Worm (Caenorhabditis elegans): ENCODE data around the gene bath-2.
A peak's percentile ranks its signal among the peaks of the same experiment; 100 is the strongest.

Gene bath-2

DNA sequence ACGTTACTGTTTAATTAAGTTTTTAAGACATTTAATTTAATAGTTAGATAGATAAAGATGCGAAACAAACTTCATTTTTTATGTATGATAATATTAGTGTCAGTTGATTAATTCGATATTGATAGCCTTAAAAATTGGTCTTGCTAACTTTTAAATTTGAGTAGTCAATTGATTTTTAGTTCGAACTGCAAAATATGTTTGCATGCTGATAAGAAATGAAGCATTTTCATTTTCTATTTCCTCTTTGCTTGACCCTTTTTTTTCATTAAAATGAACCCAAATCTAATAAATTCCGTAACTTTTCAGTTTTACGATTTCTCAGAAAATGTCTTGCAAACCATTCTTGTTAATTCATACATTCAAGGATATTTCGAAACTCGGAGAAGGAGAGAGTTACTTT, 17.5 kb downstream of the bath-2 start, which contains the start of gene math-22:
math-22 (plus strand) TSS at position 301 of the 400 bp plus-strand sequence.
- TF ChIP-seq pqm-1 (tag; optimal IDR thresholded peaks at IDR 0.05) (peak; percentile 19), lin-1 (GFP tag; IDR thresholded peaks at IDR 0.05) (no peak)

DNA sequence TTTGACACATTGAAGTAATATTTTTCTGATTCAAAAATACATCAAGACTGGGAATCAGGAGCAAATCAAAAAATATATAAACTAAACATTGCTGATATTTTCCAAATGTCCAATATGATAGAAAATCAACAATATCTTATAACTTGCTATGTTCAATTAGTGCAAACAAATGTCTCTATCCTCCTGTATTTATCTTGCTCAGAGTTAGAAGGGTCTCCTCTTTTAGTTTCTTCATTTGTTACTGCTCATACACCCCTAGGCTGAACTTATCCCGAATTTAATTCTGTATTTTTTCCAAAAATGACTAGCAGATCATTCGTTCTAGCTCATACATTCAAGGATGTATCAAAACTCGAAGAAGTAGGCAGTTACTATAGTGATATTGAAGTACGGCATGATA, 20.6 kb downstream of the bath-2 start, which contains the start of gene math-23:
math-23 (plus strand) TSS at position 301 of the 400 bp plus-strand sequence.
- TF ChIP-seq jun-1 (tag; optimal IDR thresholded peaks at IDR 0.05) (no peak), ama-1 (optimal IDR thresholded peaks at IDR 0.05) (no peak), madf-9 (GFP tag; conservative IDR thresholded peaks at IDR 0.05) (no peak), zip-11 (GFP tag; IDR thresholded peaks at IDR 0.05) (no peak), spr-3 (GFP tag; optimal IDR thresholded peaks at IDR 0.05) (no peak), ceh-44 (GFP tag; IDR thresholded peaks at IDR 0.05) (no peak)

DNA sequence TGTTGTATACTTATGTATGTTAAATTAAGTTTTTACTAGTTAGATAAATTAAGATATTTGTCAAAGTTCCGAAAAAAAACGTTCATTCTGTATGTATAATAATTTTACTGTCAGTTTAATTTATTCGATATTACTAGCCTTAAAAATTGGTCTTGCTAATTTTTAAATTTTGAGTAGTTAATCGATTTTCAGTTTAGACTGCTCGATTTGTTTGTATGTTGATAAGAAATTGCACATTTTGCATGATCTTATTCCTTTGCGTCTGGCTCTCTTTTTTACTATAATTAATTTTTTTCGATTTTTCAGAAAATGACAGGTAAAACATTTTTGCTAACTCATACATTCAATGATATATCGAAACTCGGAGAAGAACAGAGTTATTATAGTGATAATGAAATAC, 22.6 kb downstream of the bath-2 start, which contains the start of gene math-24:
math-24 (plus strand) TSS at position 301 of the 400 bp plus-strand sequence.
- TF ChIP-seq daf-8 (GFP tag; IDR thresholded peaks at IDR 0.05) (no peak), ceh-28 (tag; optimal IDR thresholded peaks at IDR 0.05) (no peak), skn-1 (tag; optimal IDR thresholded peaks at IDR 0.05) (no peak), lin-29 (GFP tag; IDR thresholded peaks at IDR 0.05) (no peak), zfp-3 (GFP tag; conservative IDR thresholded peaks at IDR 0.05) (no peak)

DNA sequence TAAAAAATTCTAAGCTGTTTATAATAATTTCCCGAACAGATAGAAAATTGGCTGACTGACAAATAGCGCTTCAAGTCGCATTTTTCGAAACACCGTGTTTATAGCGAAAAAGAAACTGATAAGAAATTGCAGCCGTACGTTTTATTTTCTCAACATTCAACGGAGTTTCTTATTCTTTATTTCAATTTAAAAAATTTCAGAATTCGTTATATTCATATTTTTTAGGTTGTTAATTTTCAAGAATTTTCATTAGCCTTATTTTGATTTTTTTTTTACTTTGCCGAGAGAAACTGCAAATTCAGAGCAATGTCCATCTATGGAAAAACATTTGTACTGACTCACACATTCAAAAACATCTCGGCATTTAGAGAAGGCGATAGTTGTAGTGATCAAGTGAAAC, 24.6 kb downstream of the bath-2 start, which contains the start of gene C46F9.6:
C46F9.6 (plus strand) TSS at position 301 of the 400 bp plus-strand sequence.
- TF ChIP-seq mep-1 (tag; optimal IDR thresholded peaks at IDR 0.05) (no peak), ceh-62 (tag; optimal IDR thresholded peaks at IDR 0.05) (no peak), F10B5.3 (tag; optimal IDR thresholded peaks at IDR 0.05) (no peak), pqm-1 (tag; optimal IDR thresholded peaks at IDR 0.05) (peak; percentile 8), daf-16 (GFP tag; optimal IDR thresholded peaks at IDR 0.05) (no peak), daf-16 (tag; optimal IDR thresholded peaks at IDR 0.05) (peak; percentile 60), unc-62 (GFP tag; optimal IDR thresholded peaks at IDR 0.05 in 1 of 2) (peak in 1 of 2 experiments; percentile 30), unc-62 (tag; optimal IDR thresholded peaks at IDR 0.05) (no peak), Y75B8A.6 (GFP tag; IDR thresholded peaks at IDR 0.05) (no peak), nhr-25 (tag; optimal IDR thresholded peaks at IDR 0.05; ENCODE audit: borderline replicate concordance, insufficient read depth) (no peak), ZK546.5 (tag; optimal IDR thresholded peaks at IDR 0.05) (no peak)

DNA sequence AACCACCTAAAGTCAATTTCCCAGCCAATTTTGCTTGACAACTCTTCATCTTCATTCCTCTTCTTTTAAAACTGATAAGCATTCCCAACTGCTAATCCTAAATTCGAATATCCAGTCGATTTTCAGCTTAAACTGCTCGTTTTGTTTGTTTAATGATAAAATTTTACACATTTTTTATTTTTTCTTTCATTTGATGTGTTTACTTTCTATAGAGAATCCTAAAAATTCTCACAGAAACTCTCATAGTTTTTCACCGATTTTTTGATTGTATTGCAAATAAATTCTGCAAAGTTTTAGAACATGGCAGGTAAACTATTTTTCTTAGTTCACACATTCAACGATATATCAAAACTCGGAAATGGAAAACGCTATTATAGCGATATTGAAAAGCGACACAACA, 26.8 kb downstream of the bath-2 start, which contains the start of gene math-25:
math-25 (plus strand) TSS at position 301 of the 400 bp plus-strand sequence.
- TF ChIP-seq mdt-29 (GFP tag; IDR thresholded peaks at IDR 0.05) (no peak), ceh-62 (tag; optimal IDR thresholded peaks at IDR 0.05) (no peak), madf-9 (GFP tag; conservative IDR thresholded peaks at IDR 0.05) (no peak), T20F7.1 (GFP tag; optimal IDR thresholded peaks at IDR 0.05) (no peak), ztf-11 (tag; optimal IDR thresholded peaks at IDR 0.05) (no peak)

DNA sequence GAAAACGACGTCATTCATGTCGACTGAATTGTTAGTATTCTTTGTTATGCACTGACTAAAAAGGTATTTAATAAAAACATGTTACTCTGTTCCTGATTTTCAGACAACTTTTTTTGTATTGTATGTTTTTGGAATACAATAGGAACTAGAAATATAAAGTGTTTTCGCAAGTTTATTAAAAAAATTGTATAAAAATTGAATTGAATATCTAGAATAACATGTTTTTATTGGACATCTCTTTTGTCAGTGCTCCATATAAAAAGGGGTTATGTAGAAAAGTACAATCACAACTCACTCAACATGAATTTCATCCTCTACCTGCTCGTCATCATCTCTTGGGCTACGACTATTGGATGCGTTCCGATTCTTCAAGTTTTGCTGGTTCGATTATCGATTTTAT, 27.3 kb downstream of the bath-2 start, which contains the start of gene C46F9.5:
C46F9.5 (plus strand) TSS at position 301 of the 400 bp plus-strand sequence.
- TF ChIP-seq zip-11 (GFP tag; IDR thresholded peaks at IDR 0.05) = no peak
- TF ChIP-seq daf-16 (GFP tag; optimal IDR thresholded peaks at IDR 0.05) = no peak
- TF ChIP-seq daf-16 (tag; optimal IDR thresholded peaks at IDR 0.05) = no peak
- no peak for TF ChIP-seq aha-1 (tag)
- no peak for TF ChIP-seq nhr-25 (tag; optimal IDR thresholded peaks at IDR 0.05; ENCODE audit: borderline replicate concordance, insufficient read depth)
- no peak for TF ChIP-seq nhr-10 (tag; optimal IDR thresholded peaks at IDR 0.05)
- no peak for TF ChIP-seq pha-4 (GFP tag; IDR thresholded peaks at IDR 0.05)
- no peak for TF ChIP-seq pha-4 (tag; optimal IDR thresholded peaks at IDR 0.05)
- TF ChIP-seq tra-1 (GFP tag; IDR thresholded peaks at IDR 0.05) = no peak
- TF ChIP-seq zag-1 (tag; optimal IDR thresholded peaks at IDR 0.05) = no peak
- TF ChIP-seq hlh-11 (tag; optimal IDR thresholded peaks at IDR 0.05) = no peak
- TF ChIP-seq mep-1 (tag; optimal IDR thresholded peaks at IDR 0.05) = no peak
- TF ChIP-seq unc-130 (GFP tag; optimal IDR thresholded peaks at IDR 0.05) = no peak
- TF ChIP-seq nhr-28 (tag; optimal IDR thresholded peaks at IDR 0.05) = no peak
- no peak for TF ChIP-seq lin-39 (tag; optimal IDR thresholded peaks at IDR 0.05)

Data from whole organism, L4 larva.